Worm (Caenorhabditis elegans): ENCODE results near the gene F38A5.22.

Gene F38A5.22

DNA sequence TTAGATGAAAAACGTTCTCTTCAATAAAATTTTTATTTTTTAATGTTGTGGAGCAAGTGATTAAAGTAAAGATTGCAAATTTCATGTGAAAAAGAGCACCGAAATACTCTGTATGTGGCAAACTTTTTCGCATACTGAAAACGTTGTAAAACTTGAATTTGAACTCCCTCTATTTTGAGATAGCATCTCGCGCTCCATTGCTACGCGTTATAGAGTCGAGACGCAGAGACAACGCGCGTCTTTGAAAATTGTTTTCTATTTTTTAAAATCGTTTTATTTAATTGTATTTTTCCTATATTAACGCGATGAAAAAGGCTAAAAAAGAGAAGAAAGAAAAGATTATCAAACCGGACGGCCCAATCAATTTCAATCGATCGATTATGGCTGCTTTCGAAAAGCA, 47.1 kb downstream of the F38A5.22 start, which contains the start of gene fan-1:
Gene fan-1, plus strand, starts transcription at position 78 of the 400 bp plus-strand sequence.
- TF ChIP-seq mec-3 (tag; optimal IDR thresholded peaks at IDR 0.05; ENCODE audit: borderline replicate concordance) (no peak), ceh-9 (tag; optimal IDR thresholded peaks at IDR 0.05) (no peak), sox-2 (GFP tag; IDR thresholded peaks at IDR 0.05) (no peak), ceh-22 (tag; optimal IDR thresholded peaks at IDR 0.05) (no peak), ceh-2 (tag; optimal IDR thresholded peaks at IDR 0.05) (no peak), pag-3 (tag; optimal IDR thresholded peaks at IDR 0.05; ENCODE audit: borderline replicate concordance) (no peak), nfya-1 (tag; optimal IDR thresholded peaks at IDR 0.05) (peak; percentile 26), ceh-30 (tag; optimal IDR thresholded peaks at IDR 0.05) (no peak), pros-1 (tag; optimal IDR thresholded peaks at IDR 0.05) (no peak), hlh-13 (GFP tag; optimal IDR thresholded peaks at IDR 0.05) (no peak), unc-3 (GFP tag; conservative IDR thresholded peaks at IDR 0.05) (no peak), unc-3 (tag; optimal IDR thresholded peaks at IDR 0.05) (no peak), hlh-6 (tag; optimal IDR thresholded peaks at IDR 0.05) (no peak), ets-4 (tag; optimal IDR thresholded peaks at IDR 0.05) (peak; percentile 8), ceh-31 (tag; optimal IDR thresholded peaks at IDR 0.05) (no peak), hlh-30 (tag; optimal IDR thresholded peaks at IDR 0.05; ENCODE audit: insufficient read depth) (no peak), ceh-18 (tag; optimal IDR thresholded peaks at IDR 0.05) (no peak), elt-4 (tag; optimal IDR thresholded peaks at IDR 0.05) (no peak), fkh-10 (GFP tag; optimal IDR thresholded peaks at IDR 0.05) (no peak)

- peak; percentile 27 for TF ChIP-seq unc-42 (tag; optimal IDR thresholded peaks at IDR 0.05)
- TF ChIP-seq pqm-1 (tag; optimal IDR thresholded peaks at IDR 0.05), result no peak
Measured at ce11 chrIV:6547397-6547796, 48.3 kb downstream of the F38A5.22 start.
